Worm (Caenorhabditis elegans) whole organism, mixed stage, embryonic: ENCODE measurements around the gene tsn-1.

ENCODE experiments used
- M03D4.4 ChIP-seq: sonication (generic microtip); optimal IDR thresholded peaks from 2 replicates; lab custom pipeline; 2017; ENCODE audit warnings: mild to moderate bottlenecking, missing genetic modification characterization, missing compliant biosample characterization
- bed-3 ChIP-seq: fragments of 200-800 bp; sonication (Bioruptor generic); optimal IDR thresholded peaks from 3 replicates; lab custom pipeline; 2018; ENCODE audit warnings: mild to moderate bottlenecking, missing genetic modification characterization, moderate library complexity, missing compliant biosample characterization
- blmp-1 ChIP-seq: fragments of 150-350 bp; optimal IDR thresholded peaks from 2 replicates; lab custom pipeline; 2014; ENCODE audit warnings: missing biosample characterization, missing genetic modification characterization
- ceh-43 ChIP-seq: fragments of 200-800 bp; sonication (Bioruptor generic); optimal IDR thresholded peaks from 2 replicates; lab custom pipeline; 2018; ENCODE audit warnings: mild to moderate bottlenecking, missing genetic modification characterization, moderate library complexity, missing compliant biosample characterization
- ceh-83 ChIP-seq: fragments of 200-800 bp; sonication (Bioruptor generic); optimal IDR thresholded peaks from 2 replicates; lab custom pipeline; 2018; ENCODE audit warnings: mild to moderate bottlenecking, missing genetic modification characterization, missing compliant biosample characterization
- ces-1 ChIP-seq: fragments of 150-350 bp; optimal IDR thresholded peaks from 2 replicates; lab custom pipeline; 2014; ENCODE audit warnings: missing biosample characterization, missing genetic modification reagents, missing genetic modification characterization
- cnd-1 ChIP-seq: fragments of 200-800 bp; sonication (Bioruptor generic); optimal IDR thresholded peaks from 2 replicates; lab custom pipeline; 2018; ENCODE audit warnings: mild to moderate bottlenecking, missing genetic modification characterization, missing compliant biosample characterization
- elt-1 ChIP-seq: sonication (generic microtip); optimal IDR thresholded peaks from 2 replicates; lab custom pipeline; 2017; ENCODE audit warnings: missing genetic modification characterization, mild to moderate bottlenecking, missing compliant biosample characterization, antibody characterized with exemption, moderate library complexity, borderline replicate concordance; ENCODE audit not compliant: insufficient read depth
- elt-3 ChIP-seq: fragments of 150-350 bp; optimal IDR thresholded peaks from 2 replicates; lab custom pipeline; 2014; ENCODE audit warnings: missing biosample characterization, missing genetic modification characterization
- flh-1 ChIP-seq: fragments of 200-800 bp; sonication (Bioruptor generic); optimal IDR thresholded peaks from 2 replicates; lab custom pipeline; 2018; ENCODE audit warnings: mild to moderate bottlenecking, missing genetic modification characterization, moderate library complexity, missing compliant biosample characterization
- ham-2 ChIP-seq: fragments of 200-800 bp; sonication (Bioruptor generic); optimal IDR thresholded peaks from 2 replicates; lab custom pipeline; 2018; ENCODE audit warnings: mild to moderate bottlenecking, missing genetic modification characterization, missing compliant biosample characterization
- hlh-1 ChIP-seq: fragments of 150-350 bp; optimal IDR thresholded peaks from 2 replicates; lab custom pipeline; 2014; ENCODE audit warnings: missing biosample characterization, missing genetic modification reagents, missing genetic modification characterization
- lin-13 ChIP-seq: fragments of 150-350 bp; optimal IDR thresholded peaks from 2 replicates; lab custom pipeline; 2014; ENCODE audit warnings: missing biosample characterization, missing genetic modification characterization
- lin-32 ChIP-seq: fragments of 200-800 bp; sonication (Bioruptor generic); optimal IDR thresholded peaks from 2 replicates; lab custom pipeline; 2018; ENCODE audit warnings: mild to moderate bottlenecking, missing genetic modification characterization, missing compliant biosample characterization
- lsy-2 ChIP-seq: fragments of 150-350 bp; optimal IDR thresholded peaks from 2 replicates; lab custom pipeline; 2014; ENCODE audit warnings: missing biosample characterization, missing genetic modification characterization
- mab-5 ChIP-seq: fragments of 150-350 bp; optimal IDR thresholded peaks from 2 replicates; lab custom pipeline; 2014; ENCODE audit warnings: missing biosample characterization, missing genetic modification characterization
- mep-1 ChIP-seq: fragments of 150-350 bp; optimal IDR thresholded peaks from 2 replicates; lab custom pipeline; 2017; ENCODE audit warnings: missing biosample characterization, missing genetic modification reagents, missing genetic modification characterization, inconsistent platforms
- mls-2 ChIP-seq: sonication (generic microtip); optimal IDR thresholded peaks from 2 replicates; lab custom pipeline; 2016; ENCODE audit warnings: mild to moderate bottlenecking, missing genetic modification characterization, moderate library complexity, missing compliant biosample characterization
- nhr-12 ChIP-seq: fragments of 150-350 bp; optimal IDR thresholded peaks from 2 replicates; lab custom pipeline; 2014; ENCODE audit warnings: missing biosample characterization, missing genetic modification characterization
- nhr-2 ChIP-seq: fragments of 150-350 bp; optimal IDR thresholded peaks from 2 replicates; lab custom pipeline; 2014; ENCODE audit warnings: missing biosample characterization, missing genetic modification characterization
- nhr-237 ChIP-seq: fragments of 150-350 bp; optimal IDR thresholded peaks from 2 replicates; lab custom pipeline; 2014; ENCODE audit warnings: missing biosample characterization, missing genetic modification characterization
- nhr-28 ChIP-seq: fragments of 150-350 bp; optimal IDR thresholded peaks from 2 replicates; lab custom pipeline; 2014; ENCODE audit warnings: missing biosample characterization, missing genetic modification characterization
- nhr-76 ChIP-seq: sonication (generic microtip); optimal IDR thresholded peaks from 2 replicates; lab custom pipeline; 2017; ENCODE audit warnings: missing biosample characterization, missing genetic modification characterization
- pha-4 ChIP-seq: fragments of 150-350 bp; optimal IDR thresholded peaks from 2 replicates; lab custom pipeline; 2018; ENCODE audit warnings: missing biosample characterization, missing genetic modification reagents, missing genetic modification characterization
- sem-2 ChIP-seq: fragments of 200-800 bp; sonication (Bioruptor generic); optimal IDR thresholded peaks from 2 replicates; lab custom pipeline; 2018; ENCODE audit warnings: mild to moderate bottlenecking, missing genetic modification characterization, missing compliant biosample characterization
- snpc-4 ChIP-seq: fragments of 150-350 bp; optimal IDR thresholded peaks from 2 replicates; lab custom pipeline; 2014; ENCODE audit warnings: missing biosample characterization, missing genetic modification characterization
- unc-120 ChIP-seq: sonication (generic microtip); optimal IDR thresholded peaks from 2 replicates; lab custom pipeline; 2017; ENCODE audit warnings: missing genetic modification characterization, missing compliant biosample characterization; ENCODE audit not compliant: poor library complexity, severe bottlenecking
- unc-39 ChIP-seq: fragments of 150-350 bp; optimal IDR thresholded peaks from 2 replicates; lab custom pipeline; 2014; ENCODE audit warnings: missing biosample characterization, missing genetic modification characterization
- unc-62 ChIP-seq: fragments of 150-350 bp; optimal IDR thresholded peaks from 2 replicates; lab custom pipeline; 2014; ENCODE audit warnings: missing biosample characterization, missing genetic modification reagents, missing genetic modification characterization
- zip-8 ChIP-seq: fragments of 150-350 bp; optimal IDR thresholded peaks from 2 replicates; lab custom pipeline; 2014; ENCODE audit warnings: missing biosample characterization, missing genetic modification characterization
- ztf-11 ChIP-seq: fragments of 150-350 bp; optimal IDR thresholded peaks from 2 replicates; lab custom pipeline; 2014; ENCODE audit warnings: missing biosample characterization, missing genetic modification characterization

tsn-1 gene

ce11 chrII:4703011-4703410 is 3.6 kb upstream of the tsn-1 start:
- TF ChIP-seq snpc-4 (tag; lab: Kevin White, UChicago) (no peak), unc-62 (GFP tag; lab: Kevin White, UChicago) (no peak), ham-2 (GFP tag; lab: Kevin White, UChicago) (no peak), cnd-1 (tag; lab: Kevin White, UChicago) (no peak), unc-120 (no peak), ceh-83 (GFP tag; lab: Kevin White, UChicago) (no peak), nhr-76 (tag; lab: Kevin White, UChicago) (no peak), pha-4 (tag; lab: Kevin White, UChicago) (no peak), flh-1 (no peak), M03D4.4 (tag; lab: Kevin White, UChicago) (no peak), ceh-43 (GFP tag; lab: Kevin White, UChicago) (no peak), blmp-1 (tag; lab: Kevin White, UChicago) (no peak), nhr-12 (tag; lab: Kevin White, UChicago) (no peak), bed-3 (GFP tag; lab: Kevin White, UChicago) (no peak), ztf-11 (tag; lab: Kevin White, UChicago) (no peak), lsy-2 (no peak), nhr-2 (tag; lab: Kevin White, UChicago) (no peak)

DNA sequence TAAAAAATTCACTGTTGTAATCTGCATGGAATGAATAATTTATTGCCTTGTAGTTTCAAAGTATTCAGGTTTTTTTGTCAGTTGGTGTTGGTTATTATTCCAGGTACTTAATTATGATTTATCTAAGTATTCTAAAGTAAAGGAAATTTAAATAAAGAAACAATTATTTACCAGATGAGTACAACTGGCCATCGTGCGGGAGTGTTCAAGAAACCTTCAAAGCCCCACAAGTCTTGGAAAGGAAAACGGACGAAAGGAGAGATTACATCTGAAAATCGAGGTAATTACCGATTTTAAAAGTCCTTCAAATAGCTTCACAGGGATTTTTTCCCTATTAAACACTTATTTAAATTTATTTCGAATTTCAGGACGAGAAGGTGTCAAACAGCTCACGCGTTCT is 3.5 kb downstream of the tsn-1 start, which contains the start of gene tag-151:
Gene tag-151, plus strand, starts transcription at position 158 of the 400 bp plus-strand sequence.
- no peak for TF ChIP-seq mep-1 (tag; lab: Kevin White, UChicago)
- TF ChIP-seq zip-8 (tag; lab: Kevin White, UChicago) = no peak
- no peak for TF ChIP-seq elt-1 (tag; lab: Kevin White, UChicago)
- TF ChIP-seq nhr-28 (tag; lab: Kevin White, UChicago) = no peak
- no peak for TF ChIP-seq lsy-2
- TF ChIP-seq nhr-237 (tag; lab: Kevin White, UChicago) = no peak
- TF ChIP-seq elt-3 (tag; lab: Kevin White, UChicago) = no peak
- no peak for TF ChIP-seq lin-32 (GFP tag; lab: Kevin White, UChicago)
- no peak for TF ChIP-seq ham-2 (GFP tag; lab: Kevin White, UChicago)
- no peak for TF ChIP-seq lin-13 (tag; lab: Kevin White, UChicago)
- TF ChIP-seq bed-3 (GFP tag; lab: Kevin White, UChicago) = no peak
- TF ChIP-seq ces-1 (GFP tag; lab: Kevin White, UChicago) = no peak
- no peak for TF ChIP-seq unc-120
- no peak for TF ChIP-seq ceh-83 (GFP tag; lab: Kevin White, UChicago)
- TF ChIP-seq sem-2 (GFP tag; lab: Kevin White, UChicago) = no peak
- TF ChIP-seq blmp-1 (tag; lab: Kevin White, UChicago) = no peak
- no peak for TF ChIP-seq unc-39 (tag; lab: Kevin White, UChicago)
- no peak for TF ChIP-seq nhr-2 (tag; lab: Kevin White, UChicago)
- TF ChIP-seq mab-5 (tag; lab: Kevin White, UChicago) = no peak

DNA sequence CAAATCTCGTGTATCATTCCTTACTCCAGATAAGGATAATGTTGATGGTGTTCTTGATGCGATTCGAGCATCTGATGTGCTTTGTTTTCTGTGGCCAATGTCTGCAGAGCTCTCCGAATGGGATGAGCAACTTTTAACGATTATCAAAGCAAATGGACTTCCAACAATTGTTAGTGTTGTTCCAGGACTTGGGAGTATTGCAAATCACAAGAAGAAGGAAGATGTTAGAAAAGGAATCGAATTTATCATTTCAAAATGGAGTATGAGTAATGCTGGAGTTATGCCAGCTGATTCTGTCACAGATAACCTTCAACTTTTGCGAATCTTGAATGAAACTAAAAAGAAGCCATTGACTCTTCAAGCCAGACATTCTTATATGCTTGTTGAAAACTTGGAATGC is 4.2 kb downstream of the tsn-1 start:
- no peak for TF ChIP-seq bed-3 (GFP tag; lab: Kevin White, UChicago)
- no peak for TF ChIP-seq lin-32 (GFP tag; lab: Kevin White, UChicago)
- no peak for TF ChIP-seq nhr-28 (tag; lab: Kevin White, UChicago)
- no peak for TF ChIP-seq cnd-1 (tag; lab: Kevin White, UChicago)
- no peak for TF ChIP-seq unc-39 (tag; lab: Kevin White, UChicago)
- TF ChIP-seq mls-2 (tag; lab: Kevin White, UChicago) = no peak

ce11 chrII:4715676-4716075 is 9.1 kb downstream of the tsn-1 start, which contains the start of gene F41C3.8:
Gene F41C3.8 (plus strand): TSS chrII:4716046.
- TF ChIP-seq elt-1 (tag; lab: Kevin White, UChicago) (no peak), lin-32 (GFP tag; lab: Kevin White, UChicago) (no peak), pha-4 (tag; lab: Kevin White, UChicago) (no peak), nhr-12 (tag; lab: Kevin White, UChicago) (no peak), M03D4.4 (tag; lab: Kevin White, UChicago) (no peak), nhr-2 (tag; lab: Kevin White, UChicago) (no peak), hlh-1 (tag; lab: Kevin White, UChicago) (no peak), mls-2 (tag; lab: Kevin White, UChicago) (no peak), blmp-1 (tag; lab: Kevin White, UChicago) (no peak), ceh-43 (GFP tag; lab: Kevin White, UChicago) (no peak), nhr-76 (tag; lab: Kevin White, UChicago) (no peak), nhr-237 (tag; lab: Kevin White, UChicago) (no peak), unc-39 (tag; lab: Kevin White, UChicago) (no peak)
